Fruit fly (Drosophila melanogaster): Measurements from ENCODE around the gene bves.

Gene bves

DNA sequence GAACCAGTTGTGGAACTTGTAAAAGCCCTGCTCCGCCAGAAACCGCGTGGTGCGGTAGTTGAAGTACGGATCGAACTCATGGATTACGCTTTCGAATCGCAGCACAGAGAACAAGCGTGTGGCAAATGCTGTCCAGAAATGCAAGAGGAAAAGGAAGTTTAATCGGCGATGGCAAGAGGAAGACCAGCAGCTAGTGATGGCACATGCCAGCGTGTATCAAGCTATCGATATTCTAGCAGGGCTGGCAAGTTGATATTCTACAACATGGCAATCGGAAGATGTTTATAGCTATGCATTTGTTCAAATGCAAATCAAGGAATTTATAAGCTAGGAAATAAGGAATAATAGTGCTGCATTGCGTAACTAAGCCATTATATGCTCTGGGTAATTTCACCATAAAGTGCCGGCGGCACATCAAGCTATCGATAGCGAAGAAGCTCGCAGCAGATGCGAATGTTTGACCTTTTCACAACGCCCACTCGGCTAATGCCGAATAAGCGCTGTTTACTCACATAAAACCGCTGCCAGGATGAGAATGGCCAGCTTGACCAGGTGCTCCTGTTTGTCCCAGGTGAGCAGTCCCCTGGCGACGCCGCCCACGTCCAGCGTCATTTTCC lies 556 bp upstream of the bves start (continued):
- TF ChIP-seq HLH4C (GFP tag; IDR thresholded peaks at IDR 0.05; ENCODE audit: partially characterized antibody) (peak; percentile 83), Mes4 (GFP tag; optimal IDR thresholded peaks at IDR 0.05) (peak; percentile 81), CG18599 (GFP tag; optimal IDR thresholded peaks at IDR 0.05) (peak; percentile 85), CG32532 (GFP tag; IDR thresholded peaks at IDR 0.05) (peak; percentile 84), Hand (GFP tag; optimal IDR thresholded peaks at IDR 0.05) (peak; percentile 66), CG6791 (GFP tag; IDR thresholded peaks at IDR 0.05; ENCODE audit: partially characterized antibody) (peak; percentile 83), sima (GFP tag; optimal IDR thresholded peaks at IDR 0.05) (peak; percentile 24), Xbp1 (GFP tag; optimal IDR thresholded peaks at IDR 0.05) (peak; percentile 73), CG14965 (GFP tag; optimal IDR thresholded peaks at IDR 0.05; ENCODE audit: borderline replicate concordance) (peak; percentile 16), Dad (GFP tag; optimal IDR thresholded peaks at IDR 0.05) (peak; percentile 75), sisA (GFP tag; IDR thresholded peaks at IDR 0.05) (no peak), CG3847 (GFP tag; IDR thresholded peaks at IDR 0.05) (peak; percentile 67), sim (GFP tag; IDR thresholded peaks at IDR 0.05) (no peak; the same call in 1 of the 2 replicates), CG6765 (GFP tag; optimal IDR thresholded peaks at IDR 0.05) (peak; percentile 89), Dek (tag; optimal IDR thresholded peaks at IDR 0.05) (peak; percentile 35), CG18476 (GFP tag; optimal IDR thresholded peaks at IDR 0.05) (no peak), CG2202 (tag; optimal IDR thresholded peaks at IDR 0.05) (peak; percentile 75), vfl (GFP tag; optimal IDR thresholded peaks at IDR 0.05) (peak; percentile 47), zen (tag; optimal IDR thresholded peaks at IDR 0.05) (peak; percentile 42), cato (GFP tag; optimal IDR thresholded peaks at IDR 0.05; ENCODE audit: borderline replicate concordance) (peak; percentile 27), Tbp (GFP tag; optimal IDR thresholded peaks at IDR 0.05) (no peak), CG3838 (GFP tag; optimal IDR thresholded peaks at IDR 0.05) (peak; percentile 3), Doc3 (GFP tag; IDR thresholded peaks at IDR 0.05; ENCODE audit: partially characterized antibody) (peak; percentile 62), gsb (GFP tag; IDR thresholded peaks at IDR 0.05) (peak; percentile 44; the same call in 1 of the 2 replicates), tna (GFP tag; IDR thresholded peaks at IDR 0.05; ENCODE audit: partially characterized antibody) (peak; percentile 66), otp (GFP tag; IDR thresholded peaks at IDR 0.05) (peak; percentile 88), CG9817 (tag; optimal IDR thresholded peaks at IDR 0.05) (peak; percentile 69), CG9727 (GFP tag; optimal IDR thresholded peaks at IDR 0.05) (peak; percentile 85), pita (GFP tag; optimal IDR thresholded peaks at IDR 0.05) (no peak), H15 (GFP tag; IDR thresholded peaks at IDR 0.05) (0 out of 3 replicates have a peak, but pooled peaks have one; percentile 39), CG10267 (tag; optimal IDR thresholded peaks at IDR 0.05) (peak; percentile 61), CG30403 (GFP tag; optimal IDR thresholded peaks at IDR 0.05) (peak; percentile 63), Neu2 (GFP tag; optimal IDR thresholded peaks at IDR 0.05; ENCODE audit: borderline replicate concordance) (no peak), CG5953 (GFP tag; IDR thresholded peaks at IDR 0.05) (no peak), jing (GFP tag; optimal IDR thresholded peaks at IDR 0.05) (no peak), dpn (GFP tag; optimal IDR thresholded peaks at IDR 0.05) (peak; percentile 55 to 78), CG2875 (GFP tag; optimal IDR thresholded peaks at IDR 0.05) (peak; percentile 59), ash1 (GFP tag; optimal IDR thresholded peaks at IDR 0.05) (peak; percentile 87), exex (tag; optimal IDR thresholded peaks at IDR 0.05) (peak; percentile 56), CrebB (tag; optimal IDR thresholded peaks at IDR 0.05) (peak; percentile 88), ham (GFP tag; IDR thresholded peaks at IDR 0.05) (0 out of 2 replicates have a peak, but pooled peaks have one; percentile 18), fru (optimal IDR thresholded peaks at IDR 0.05) (no peak), CG6175 (GFP tag; IDR thresholded peaks at IDR 0.05) (peak; percentile 40; the same call in 1 of the 3 replicates), CG10959 (GFP tag; IDR thresholded peaks at IDR 0.05) (peak; percentile 65), Med (GFP tag) (peak; percentile 97), CG10274 (GFP tag; optimal IDR thresholded peaks at IDR 0.05) (peak; percentile 72), CG11723 (GFP tag; optimal IDR thresholded peaks at IDR 0.05) (peak; percentile 76), Lim3 (GFP tag; IDR thresholded peaks at IDR 0.05) (no peak), CG8290 (GFP tag; optimal IDR thresholded peaks at IDR 0.05) (peak; percentile 45), CG8290 (tag; optimal IDR thresholded peaks at IDR 0.05) (peak; percentile 46 to 94)

Measured in whole organism, embryonic.